Fruit fly (Drosophila melanogaster) whole organism, embryonic: ENCODE measurements around the gene BOD1.

Experiments
- Adf1 ChIP-seq: fragments of 200-800 bp; sonication (Bioruptor generic); IDR thresholded peaks from 2 replicates; pipeline ENCODE4 v1.3.6; 2022; ENCODE audit warnings: missing biosample characterization, missing genetic modification characterization
- Asciz ChIP-seq: fragments of 200-800 bp; sonication (Bioruptor generic); optimal IDR thresholded peaks from 2 replicates; lab custom pipeline; 2017; ENCODE audit warnings: missing biosample characterization, mild to moderate bottlenecking, missing genetic modification characterization, missing genetic modification reagents
- C15 ChIP-seq: fragments of 200-800 bp; sonication (Bioruptor generic); IDR thresholded peaks from 3 replicates; pipeline ENCODE4 v1.3.6; 2022; ENCODE audit warnings: missing biosample characterization, missing genetic modification characterization
- CG10543 ChIP-seq: fragments of 200-800 bp; sonication (Bioruptor generic); optimal IDR thresholded peaks from 3 replicates; lab custom pipeline; 2017; ENCODE audit warnings: missing biosample characterization, mild to moderate bottlenecking, missing genetic modification characterization, moderate library complexity
- CG11085 ChIP-seq: fragments of 200-800 bp; sonication (Bioruptor generic); IDR thresholded peaks from 2 replicates; pipeline ENCODE4 v1.3.6; 2022; ENCODE audit warnings: missing biosample characterization, missing genetic modification characterization
- CG11456 ChIP-seq: fragments of 200-800 bp; sonication (Bioruptor generic); IDR thresholded peaks from 3 replicates; pipeline ENCODE4 v1.3.6; 2022; ENCODE audit warnings: missing biosample characterization, missing genetic modification characterization
- CG12659 ChIP-seq: fragments of 200-800 bp; sonication (Bioruptor generic); optimal IDR thresholded peaks from 3 replicates; lab custom pipeline; 2017; ENCODE audit warnings: mild to moderate bottlenecking, missing biosample characterization, missing genetic modification reagents, missing genetic modification characterization
- CG15269 ChIP-seq: fragments of 200-800 bp; sonication (Bioruptor generic); optimal IDR thresholded peaks from 2 replicates; lab custom pipeline; 2018; ENCODE audit warnings: missing biosample characterization, mild to moderate bottlenecking, missing genetic modification characterization, moderate library complexity
- CG1792 ChIP-seq: fragments of 200-800 bp; sonication (Bioruptor generic); optimal IDR thresholded peaks from 2 replicates; lab custom pipeline; 2016; ENCODE audit warnings: missing biosample characterization, missing genetic modification characterization
- CG2116 ChIP-seq: fragments of 200-800 bp; sonication (Bioruptor generic); optimal IDR thresholded peaks from 3 replicates; lab custom pipeline; 2018; ENCODE audit warnings: missing biosample characterization, mild to moderate bottlenecking, missing genetic modification characterization
- CG2120 ChIP-seq: fragments of 200-800 bp; sonication (Bioruptor generic); optimal IDR thresholded peaks from 3 replicates; lab custom pipeline; 2016; ENCODE audit warnings: missing biosample characterization, missing genetic modification characterization
- CG31365 ChIP-seq: fragments of 200-800 bp; sonication (Bioruptor generic); optimal IDR thresholded peaks from 2 replicates; lab custom pipeline; 2018; ENCODE audit warnings: missing biosample characterization, mild to moderate bottlenecking, missing genetic modification characterization
- CG3163 ChIP-seq: fragments of 200-800 bp; sonication (Bioruptor generic); optimal IDR thresholded peaks from 3 replicates; lab custom pipeline; 2016; ENCODE audit warnings: missing biosample characterization, missing genetic modification characterization
- CG34376 ChIP-seq: fragments of 200-800 bp; sonication (Bioruptor generic); optimal IDR thresholded peaks from 2 replicates; lab custom pipeline; 2018; ENCODE audit warnings: missing biosample characterization, mild to moderate bottlenecking, missing genetic modification characterization
- CG34422 ChIP-seq: fragments of 200-800 bp; sonication (Bioruptor generic); IDR thresholded peaks from 3 replicates; pipeline ENCODE4 v1.3.6; 2022; ENCODE audit warnings: missing biosample characterization, missing genetic modification characterization
- CG7786 ChIP-seq: fragments of 200-800 bp; sonication (Bioruptor generic); optimal IDR thresholded peaks from 2 replicates; lab custom pipeline; 2016; ENCODE audit warnings: missing biosample characterization, missing genetic modification characterization
- CG7928 ChIP-seq: fragments of 200-800 bp; sonication (Bioruptor generic); optimal IDR thresholded peaks from 2 replicates; lab custom pipeline; 2017; ENCODE audit warnings: missing biosample characterization, mild to moderate bottlenecking, missing genetic modification characterization
- CG9437 ChIP-seq: fragments of 200-800 bp; sonication (Bioruptor generic); optimal IDR thresholded peaks from 2 replicates; lab custom pipeline; 2018; ENCODE audit warnings: missing biosample characterization, mild to moderate bottlenecking, missing genetic modification characterization
- Dref ChIP-seq: fragments of 200-800 bp; sonication (Bioruptor generic); IDR thresholded peaks from 2 replicates; pipeline ENCODE4 v1.3.6; 2022; ENCODE audit warnings: missing biosample characterization, missing genetic modification characterization
- Drgx ChIP-seq: fragments of 200-800 bp; sonication (Bioruptor generic); IDR thresholded peaks from 2 replicates; pipeline ENCODE4 v1.3.6; 2022; ENCODE audit warnings: missing biosample characterization, missing genetic modification characterization
- E2f2 ChIP-seq: fragments of 200-800 bp; sonication (Bioruptor generic); IDR thresholded peaks from 2 replicates; pipeline ENCODE4 v1.3.6; 2022; ENCODE audit warnings: missing biosample characterization, missing genetic modification characterization
- HLH3B ChIP-seq: fragments of 200-800 bp; sonication (Bioruptor generic); IDR thresholded peaks from 2 replicates; pipeline ENCODE4 v1.3.6; 2022; ENCODE audit warnings: missing biosample characterization, missing genetic modification characterization
- MBD-R2 ChIP-seq: fragments of 200-800 bp; sonication (Bioruptor generic); IDR thresholded peaks from 2 replicates; pipeline ENCODE4 v1.3.6; 2022; ENCODE audit warnings: missing biosample characterization, missing genetic modification characterization
- Med ChIP-seq: fragments of 200-800 bp; sonication (Bioruptor generic); peaks from one replicate; lab custom pipeline; 2016; ENCODE audit warnings: missing biosample characterization, missing genetic modification characterization, mild to moderate bottlenecking, inconsistent platforms, moderate library complexity
- Mrtf ChIP-seq: fragments of 200-800 bp; sonication (Bioruptor generic); IDR thresholded peaks from 3 replicates; pipeline ENCODE4 v1.3.6; 2022; ENCODE audit warnings: missing biosample characterization, missing genetic modification characterization
- Nf-YA ChIP-seq: fragments of 200-800 bp; sonication (Bioruptor generic); IDR thresholded peaks from 2 replicates; pipeline ENCODE4 v1.3.6; 2022; ENCODE audit warnings: missing biosample characterization, missing genetic modification characterization
- Optix ChIP-seq: fragments of 200-800 bp; sonication (Bioruptor generic); IDR thresholded peaks from 3 replicates; pipeline ENCODE4 v1.3.6; 2022; ENCODE audit warnings: missing biosample characterization, missing genetic modification characterization
- Ravus ChIP-seq: fragments of 200-800 bp; sonication (Bioruptor generic); IDR thresholded peaks from 2 replicates; pipeline ENCODE4 v1.3.6; 2022; ENCODE audit warnings: missing biosample characterization, missing genetic modification characterization
- Rfx ChIP-seq: fragments of 200-800 bp; sonication (Bioruptor generic); IDR thresholded peaks from 2 replicates; pipeline ENCODE4 v1.3.6; 2022; ENCODE audit warnings: missing biosample characterization, missing genetic modification characterization
- Scr ChIP-seq: fragments of 200-800 bp; sonication (Bioruptor generic); IDR thresholded peaks from 2 replicates; pipeline ENCODE4 v1.3.6; 2022; ENCODE audit warnings: missing biosample characterization, missing genetic modification characterization; ENCODE audit not compliant: partially characterized antibody
- ab ChIP-seq: fragments of 200-800 bp; sonication (Bioruptor generic); optimal IDR thresholded peaks from 2 replicates; lab custom pipeline; 2016; ENCODE audit warnings: missing biosample characterization, missing genetic modification characterization
- bigmax ChIP-seq: fragments of 200-800 bp; sonication (Bioruptor generic); optimal IDR thresholded peaks from 2 replicates; lab custom pipeline; 2018; ENCODE audit warnings: missing biosample characterization, mild to moderate bottlenecking, missing genetic modification characterization
- crp ChIP-seq, 2 experiments: fragments of 200-800 bp; sonication (Bioruptor generic); optimal IDR thresholded peaks; 2 replicates in 1 of 2; 3 replicates in 1 of 2; lab custom pipeline; 2017; ENCODE audit warnings: missing biosample characterization in 2 of 2, missing genetic modification characterization in 2 of 2, mild to moderate bottlenecking in 1 of 2, moderate library complexity in 1 of 2
- cwo ChIP-seq: fragments of 200-800 bp; sonication (Bioruptor generic); optimal IDR thresholded peaks from 3 replicates; lab custom pipeline; 2017; ENCODE audit warnings: missing biosample characterization, missing genetic modification characterization, mild to moderate bottlenecking, moderate library complexity, missing genetic modification reagents
- dysf ChIP-seq: fragments of 200-800 bp; sonication (Bioruptor generic); IDR thresholded peaks from 3 replicates; pipeline ENCODE4 v1.3.6; 2022; ENCODE audit warnings: missing biosample characterization, missing genetic modification characterization
- fd102C ChIP-seq: fragments of 200-800 bp; sonication (Bioruptor generic); optimal IDR thresholded peaks from 2 replicates; lab custom pipeline; 2018; ENCODE audit warnings: missing biosample characterization, mild to moderate bottlenecking, missing genetic modification characterization, moderate library complexity
- gfzf ChIP-seq: fragments of 200-800 bp; sonication (Bioruptor generic); optimal IDR thresholded peaks from 2 replicates; lab custom pipeline; 2016; ENCODE audit warnings: missing biosample characterization, mild to moderate bottlenecking, missing genetic modification characterization, moderate library complexity
- gsb ChIP-seq: fragments of 200-800 bp; sonication (Bioruptor generic); IDR thresholded peaks from 2 replicates; pipeline ENCODE4 v1.3.6; 2022; ENCODE audit warnings: missing biosample characterization, missing genetic modification characterization
- ind ChIP-seq: fragments of 200-800 bp; sonication (Bioruptor generic); optimal IDR thresholded peaks from 3 replicates; lab custom pipeline; 2016; ENCODE audit warnings: missing biosample characterization, missing genetic modification characterization
- lov ChIP-seq, 2 experiments: fragments of 200-800 bp in 1 of 2; fragments of >200 bp in 1 of 2; sonication (Bioruptor generic) in 1 of 2; IDR thresholded peaks in 1 of 2; optimal IDR thresholded peaks in 1 of 2; 2 replicates in 1 of 2; 3 replicates in 1 of 2; pipeline versions ENCODE4 v1.3.6 to Lab custom; 2017 to 2022; ENCODE audit warnings: missing biosample characterization in 1 of 2, missing genetic modification characterization in 1 of 2
- pan ChIP-seq, 4 experiments: fragments of >200 bp in 3 of 4; fragments of 200-800 bp in 1 of 4; sonication (Bioruptor generic) in 1 of 4; optimal IDR thresholded peaks in 3 of 4; IDR thresholded peaks in 1 of 4; 2 replicates each; pipeline versions ENCODE4 v1.3.6 to Lab custom; 2017 to 2022; ENCODE audit warnings: missing biosample characterization in 2 of 4, missing genetic modification characterization in 2 of 4, mixed read lengths in 1 of 4
- pb ChIP-seq: fragments of 200-800 bp; sonication (Bioruptor generic); optimal IDR thresholded peaks from 3 replicates; lab custom pipeline; 2016; ENCODE audit warnings: missing biosample characterization, missing genetic modification characterization
- pros ChIP-seq: fragments of 200-800 bp; sonication (Bioruptor generic); optimal IDR thresholded peaks from 3 replicates; lab custom pipeline; 2019; ENCODE audit warnings: missing biosample characterization, mild to moderate bottlenecking, missing genetic modification characterization, moderate library complexity
- pzg ChIP-seq: fragments of 200-800 bp; sonication (Bioruptor generic); optimal IDR thresholded peaks from 3 replicates; lab custom pipeline; 2018; ENCODE audit warnings: missing biosample characterization, mild to moderate bottlenecking, missing genetic modification characterization, moderate library complexity
- row ChIP-seq: fragments of 200-800 bp; sonication (Bioruptor generic); IDR thresholded peaks from 3 replicates; pipeline ENCODE4 v1.3.6; 2022; ENCODE audit warnings: missing biosample characterization, missing genetic modification characterization
- slbo ChIP-seq: fragments of 200-800 bp; sonication (Bioruptor generic); IDR thresholded peaks from 2 replicates; pipeline ENCODE4 v1.3.6; 2022; ENCODE audit warnings: missing biosample characterization, missing genetic modification characterization
- sug ChIP-seq: fragments of 200-800 bp; optimal IDR thresholded peaks from 2 replicates; lab custom pipeline; 2019; ENCODE audit warnings: missing biosample characterization, mild to moderate bottlenecking, missing genetic modification characterization, moderate library complexity
- tna ChIP-seq: fragments of 200-800 bp; sonication (Bioruptor generic); IDR thresholded peaks from 2 replicates; pipeline ENCODE4 v1.3.6; 2022; ENCODE audit warnings: missing biosample characterization, missing genetic modification characterization; ENCODE audit not compliant: partially characterized antibody
- toy ChIP-seq: fragments of 200-800 bp; sonication (Bioruptor generic); IDR thresholded peaks from 2 replicates; pipeline ENCODE4 v1.3.6; 2022; ENCODE audit warnings: missing biosample characterization, missing genetic modification characterization

Gene BOD1

DNA sequence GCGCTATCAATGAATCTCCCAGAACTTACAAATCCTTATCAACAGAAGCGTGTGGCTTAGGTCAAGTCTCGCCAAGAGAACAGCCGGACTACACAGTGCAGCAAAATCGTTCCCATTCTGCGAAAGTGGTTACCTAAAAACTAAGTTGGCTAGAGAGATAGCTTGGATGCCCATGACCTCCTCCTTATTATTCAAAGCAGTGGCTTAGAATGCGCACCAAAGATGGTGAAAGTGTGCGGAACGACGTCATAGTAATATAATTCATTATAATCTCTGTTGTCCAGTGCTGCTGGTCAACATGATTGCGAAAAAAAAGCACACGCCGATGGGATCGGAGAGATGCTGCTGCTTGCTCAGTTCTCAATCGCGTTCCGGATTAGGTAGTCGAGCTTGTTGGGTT, 16.5 kb downstream of the BOD1 start, which contains the start of gene Nep7:
Gene Nep7 (plus strand): TSS at position 385 of the 400 bp plus-strand sequence.
- TF ChIP-seq CG34376 (GFP tag; lab: Kevin White, UChicago) (peak; percentile 81), CG3163 (GFP tag; lab: Kevin White, UChicago) (no peak), dysf (GFP tag; lab: Robert Waterston, UW) (0 out of 3 replicates have a peak, but pooled peaks have one; percentile 30), HLH3B (0 out of 2 replicates have a peak, but pooled peaks have one; percentile 12), Ravus (no peak), CG2120 (GFP tag; lab: Kevin White, UChicago) (peak; percentile 26), slbo (GFP tag; lab: Robert Waterston, UW) (0 out of 2 replicates have a peak, but pooled peaks have one; percentile 35), ab (no peak), ind (GFP tag; lab: Kevin White, UChicago) (no peak), gsb (GFP tag; lab: Robert Waterston, UW) (peak; percentile 21; the same call in 1 of the 2 replicates), CG10543 (GFP tag; lab: Kevin White, UChicago) (peak; percentile 46), CG12659 (no peak), pan (optimal IDR thresholded peaks at IDR 0.05; lab: Kevin White, UChicago) (no peak), pan (GFP tag; optimal IDR thresholded peaks at IDR 0.05 in 1 of 2, IDR thresholded peaks at IDR 0.05 in 1 of 2) (peak in 1 of 2 experiments; percentile 5), CG2116 (GFP tag; lab: Kevin White, UChicago) (no peak), Rfx (GFP tag; lab: Robert Waterston, UW) (0 out of 2 replicates have a peak, but pooled peaks have one; percentile 28), sug (peak; percentile 29), row (GFP tag; lab: Robert Waterston, UW) (peak; percentile 27; the same call in 1 of the 3 replicates), Adf1 (GFP tag; lab: Robert Waterston, UW) (no peak), pb (GFP tag; lab: Kevin White, UChicago) (no peak), C15 (GFP tag; lab: Robert Waterston, UW) (0 out of 3 replicates have a peak, but pooled peaks have one; percentile 26), cwo (GFP tag; lab: Kevin White, UChicago) (peak; percentile 47), Drgx (peak; percentile 37; the same call in 1 of the 2 replicates), Med (GFP tag; lab: Kevin White, UChicago) (peak; percentile 73), lov (optimal IDR thresholded peaks at IDR 0.05; lab: Kevin White, UChicago) (no peak), lov (GFP tag; IDR thresholded peaks at IDR 0.05; lab: Robert Waterston, UW) (no peak), CG11085 (GFP tag; lab: Robert Waterston, UW) (no peak), Nf-YA (GFP tag; lab: Robert Waterston, UW) (no peak)

DNA sequence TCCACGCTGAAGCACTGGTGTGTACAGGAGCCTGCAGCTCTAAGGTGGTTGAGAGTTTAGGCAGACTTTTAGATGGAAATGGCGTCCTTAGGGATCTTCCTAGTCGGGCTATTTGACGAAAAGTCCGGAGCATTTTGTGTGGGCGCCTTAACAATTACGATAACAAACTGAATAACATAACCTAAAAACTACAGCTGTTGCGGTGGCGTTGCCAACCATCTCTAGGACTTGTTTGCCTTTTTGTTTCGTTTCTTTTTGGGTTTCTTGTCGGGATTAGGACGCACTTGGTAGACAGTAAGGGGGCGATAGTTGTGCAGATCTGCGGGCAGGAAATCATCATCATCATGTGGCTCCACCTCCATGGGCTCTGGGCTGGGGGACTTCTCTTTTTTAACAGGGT, 19.9 kb downstream of the BOD1 start:
- no peak for TF ChIP-seq CG31365 (tag; lab: Kevin White, UChicago)
- no peak for TF ChIP-seq CG9437 (GFP tag; lab: Kevin White, UChicago)
- no peak for TF ChIP-seq pros
- TF ChIP-seq E2f2 (GFP tag; lab: Robert Waterston, UW): peak; percentile 28; the same call in 1 of the 2 replicates
- TF ChIP-seq pzg: peak; percentile 29
- TF ChIP-seq CG34422 (GFP tag; lab: Robert Waterston, UW): peak; percentile 60; the same call in 1 of the 3 replicates
- TF ChIP-seq CG15269: no peak
- peak; percentile 1 for TF ChIP-seq CG7928
- no peak for TF ChIP-seq fd102C (GFP tag; lab: Kevin White, UChicago)
- TF ChIP-seq CG1792 (GFP tag; lab: Kevin White, UChicago): no peak
- peak; percentile 98 for TF ChIP-seq bigmax (GFP tag; lab: Kevin White, UChicago)
- TF ChIP-seq Dref (GFP tag; lab: Robert Waterston, UW): peak; percentile 36; the same call in 1 of the 2 replicates
- no peak for TF ChIP-seq toy (GFP tag; lab: Robert Waterston, UW)
- TF ChIP-seq gfzf: peak; percentile 36
- TF ChIP-seq Asciz (GFP tag; lab: Kevin White, UChicago): no peak
- TF ChIP-seq Scr (GFP tag; lab: Robert Waterston, UW): peak; percentile 16; the same call in 1 of the 2 replicates
- no peak for TF ChIP-seq Optix (GFP tag; lab: Robert Waterston, UW)
- TF ChIP-seq MBD-R2 (GFP tag; lab: Robert Waterston, UW): peak; percentile 62
- TF ChIP-seq crp (GFP tag; optimal IDR thresholded peaks at IDR 0.05; lab: Kevin White, UChicago): peak in 1 of 2 experiments; percentile 74
- TF ChIP-seq Mrtf: no peak
- no peak for TF ChIP-seq CG7786 (GFP tag; lab: Kevin White, UChicago)
- TF ChIP-seq CG11456: no peak
- TF ChIP-seq tna (GFP tag; lab: Robert Waterston, UW): no peak
